Worm (Caenorhabditis elegans): Measurements from ENCODE around the gene C27D6.1.

DNA sequence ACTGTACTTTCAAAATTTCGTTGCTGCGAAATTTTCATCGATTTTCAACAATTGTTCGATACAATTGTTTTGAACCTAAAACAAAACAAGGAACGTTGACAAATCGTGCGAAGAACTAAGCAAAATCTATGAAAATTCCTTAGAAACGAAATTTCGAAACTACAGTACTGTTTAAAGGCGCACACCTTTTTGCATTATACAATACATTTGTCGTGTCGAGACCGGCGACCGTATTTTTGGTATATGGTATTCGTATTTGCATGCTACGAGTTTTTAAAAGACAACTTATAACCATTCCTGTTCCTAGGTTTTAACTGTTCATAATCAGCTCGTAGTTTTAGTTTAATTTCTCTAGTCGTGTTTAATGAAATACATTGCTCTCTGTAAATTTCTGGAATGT lies 6.1 kb downstream of the C27D6.1 start:
- TF ChIP-seq lin-39 (tag; optimal IDR thresholded peaks at IDR 0.05): no peak
- TF ChIP-seq snu-23 (GFP tag; optimal IDR thresholded peaks at IDR 0.05): no peak
- TF ChIP-seq pqm-1 (tag; optimal IDR thresholded peaks at IDR 0.05): no peak
- no peak for TF ChIP-seq C04F5.9 (tag; optimal IDR thresholded peaks at IDR 0.05)
- no peak for TF ChIP-seq Y116A8C.19 (tag; optimal IDR thresholded peaks at IDR 0.05; ENCODE audit: borderline replicate concordance)
- no peak for TF ChIP-seq egl-27 (tag; optimal IDR thresholded peaks at IDR 0.05)
- TF ChIP-seq ceh-82 (tag; optimal IDR thresholded peaks at IDR 0.05): no peak
- no peak for TF ChIP-seq unc-62 (GFP tag; optimal IDR thresholded peaks at IDR 0.05)
- TF ChIP-seq nhr-77 (tag; optimal IDR thresholded peaks at IDR 0.05): no peak
- no peak for TF ChIP-seq irx-1 (tag; optimal IDR thresholded peaks at IDR 0.05)

All from whole organism, L1 larva.